Worm (Caenorhabditis elegans): Measurements from ENCODE around the gene rde-11.

rde-11 gene

ce11 chrIV:13057418-13057817, 47.6 kb upstream of the rde-11 start, which contains the start of gene scl-2 (continued):
- TF ChIP-seq lin-38 (GFP tag; IDR thresholded peaks at IDR 0.05) (no peak), pqm-1 (tag; optimal IDR thresholded peaks at IDR 0.05) (peak; percentile 99), F44E2.7 (GFP tag; IDR thresholded peaks at IDR 0.05) (no peak), mdt-29 (GFP tag; IDR thresholded peaks at IDR 0.05) (no peak), hlh-11 (tag; optimal IDR thresholded peaks at IDR 0.05) (peak; percentile 87), egl-43 (GFP tag; IDR thresholded peaks at IDR 0.05) (no peak), nhr-28 (tag; optimal IDR thresholded peaks at IDR 0.05) (peak; percentile 95)

- TF ChIP-seq aha-1 (tag) (peak; percentile 20), daf-19 (GFP tag; conservative IDR thresholded peaks at IDR 0.05) (no peak), lin-38 (GFP tag; IDR thresholded peaks at IDR 0.05) (no peak), nhr-28 (tag; optimal IDR thresholded peaks at IDR 0.05) (no peak), nhr-76 (tag; optimal IDR thresholded peaks at IDR 0.05) (no peak), php-3 (GFP tag; IDR thresholded peaks at IDR 0.05) (no peak), unc-39 (tag; optimal IDR thresholded peaks at IDR 0.05) (no peak), lin-13 (GFP tag; optimal IDR thresholded peaks at IDR 0.05) (no peak)
Observed at ce11 chrIV:13059284-13059683, 45.7 kb upstream of the rde-11 start, which contains the start of gene scl-3. TSS of gene scl-3 (plus strand) at chrIV:13059584.

ce11 chrIV:13063714-13064113, 41.3 kb upstream of the rde-11 start, which contains the start of gene scl-5:
TSS of gene scl-5 (plus strand) at chrIV:13064014.
- no peak for TF ChIP-seq lim-7 (GFP tag; IDR thresholded peaks at IDR 0.05)
- TF ChIP-seq ztf-11 (tag; optimal IDR thresholded peaks at IDR 0.05): no peak
- no peak for TF ChIP-seq madf-9 (GFP tag; conservative IDR thresholded peaks at IDR 0.05)
- TF ChIP-seq nhr-76 (tag; optimal IDR thresholded peaks at IDR 0.05): no peak
- no peak for TF ChIP-seq attf-4 (tag; optimal IDR thresholded peaks at IDR 0.05)

- TF ChIP-seq Y48G9A.11 (GFP tag; IDR thresholded peaks at IDR 0.05) (no peak), dmd-8 (GFP tag; IDR thresholded peaks at IDR 0.05) (no peak), ces-1 (GFP tag; optimal IDR thresholded peaks at IDR 0.05) (no peak), spr-3 (GFP tag; optimal IDR thresholded peaks at IDR 0.05) (no peak), tra-1 (GFP tag; IDR thresholded peaks at IDR 0.05) (no peak), aly-2 (tag; optimal IDR thresholded peaks at IDR 0.05) (no peak), jun-1 (tag; optimal IDR thresholded peaks at IDR 0.05) (no peak), mxl-2 (GFP tag; conservative IDR thresholded peaks at IDR 0.05) (no peak), mep-1 (tag; optimal IDR thresholded peaks at IDR 0.05) (no peak), aha-1 (tag) (peak; percentile 80), lim-7 (GFP tag; IDR thresholded peaks at IDR 0.05) (no peak), nhr-10 (tag; optimal IDR thresholded peaks at IDR 0.05) (no peak), ztf-7 (tag; optimal IDR thresholded peaks at IDR 0.05) (no peak), nhr-42 (GFP tag; IDR thresholded peaks at IDR 0.05) (no peak), hlh-11 (tag; optimal IDR thresholded peaks at IDR 0.05) (no peak), egl-43 (GFP tag; IDR thresholded peaks at IDR 0.05) (0 out of 2 replicates have a peak, but pooled peaks have one; percentile 36), madf-9 (GFP tag; conservative IDR thresholded peaks at IDR 0.05) (no peak), lin-29 (GFP tag; IDR thresholded peaks at IDR 0.05) (no peak), ctbp-1 (GFP tag; IDR thresholded peaks at IDR 0.05) (no peak), set-16 (GFP tag; IDR thresholded peaks at IDR 0.05) (peak; percentile 68; the same call in 1 of the 2 replicates), nhr-11 (tag; optimal IDR thresholded peaks at IDR 0.05) (no peak), lsy-2 (tag; optimal IDR thresholded peaks at IDR 0.05) (no peak), lin-38 (GFP tag; IDR thresholded peaks at IDR 0.05) (no peak)
Observed at ce11 chrIV:13066044-13066443, 39.0 kb upstream of the rde-11 start.

- TF ChIP-seq cey-2 (tag; optimal IDR thresholded peaks at IDR 0.05; ENCODE audit: borderline replicate concordance, insufficient read depth) (no peak), madf-9 (GFP tag; conservative IDR thresholded peaks at IDR 0.05) (no peak), F26F4.8 (GFP tag; conservative IDR thresholded peaks at IDR 0.05) (no peak), spr-1 (tag; optimal IDR thresholded peaks at IDR 0.05) (no peak), lin-39 (tag; optimal IDR thresholded peaks at IDR 0.05) (no peak), ztf-11 (tag; optimal IDR thresholded peaks at IDR 0.05) (no peak), spr-3 (GFP tag; optimal IDR thresholded peaks at IDR 0.05) (no peak), php-3 (GFP tag; IDR thresholded peaks at IDR 0.05) (no peak), egl-27 (tag; optimal IDR thresholded peaks at IDR 0.05) (no peak), dmd-9 (GFP tag; IDR thresholded peaks at IDR 0.05) (no peak), nhr-41 (GFP tag; IDR thresholded peaks at IDR 0.05) (no peak), T20F7.1 (GFP tag; optimal IDR thresholded peaks at IDR 0.05) (no peak), daf-12 (tag; optimal IDR thresholded peaks at IDR 0.05) (no peak), nhr-111 (GFP tag; optimal IDR thresholded peaks at IDR 0.05) (no peak), lin-15B (tag; optimal IDR thresholded peaks at IDR 0.05) (no peak), tag-97 (GFP tag; IDR thresholded peaks at IDR 0.05) (no peak)
Observed at ce11 chrIV:13067200-13067599, 37.8 kb upstream of the rde-11 start, which contains the start of gene col-131. TSS of gene col-131 (minus strand) at chrIV:13067300.
